Fruit fly (Drosophila melanogaster) whole organism, embryonic: ENCODE data around the gene Elp4.

Experiments
- Awh ChIP-seq: fragments of 200-800 bp; sonication (Bioruptor generic); IDR thresholded peaks from 2 replicates; pipeline ENCODE4, ENCODE4 v1.3.6; 2022; ENCODE audit warnings: missing biosample characterization, missing genetic modification characterization
- BtbVII ChIP-seq: fragments of 200-800 bp; sonication (Bioruptor generic); optimal IDR thresholded peaks from 3 replicates; lab custom pipeline; 2017; ENCODE audit warnings: missing biosample characterization, mild to moderate bottlenecking, missing genetic modification characterization
- CG10321 ChIP-seq: fragments of 200-800 bp; sonication (Bioruptor generic); IDR thresholded peaks from 2 replicates; pipeline ENCODE4 v1.3.6; 2022; ENCODE audit warnings: missing biosample characterization, missing genetic modification characterization
- CG10366 ChIP-seq: fragments of 200-800 bp; sonication (Bioruptor generic); IDR thresholded peaks from 2 replicates; pipeline ENCODE4 v1.3.6; 2022; ENCODE audit warnings: missing biosample characterization, missing genetic modification characterization
- CG10979 ChIP-seq: fragments of 200-800 bp; sonication (Bioruptor generic); optimal IDR thresholded peaks from 2 replicates; lab custom pipeline; 2018; ENCODE audit warnings: missing biosample characterization, mild to moderate bottlenecking, missing genetic modification characterization, moderate library complexity
- CG11456 ChIP-seq: fragments of 200-800 bp; sonication (Bioruptor generic); IDR thresholded peaks from 3 replicates; pipeline ENCODE4 v1.3.6; 2022; ENCODE audit warnings: missing biosample characterization, missing genetic modification characterization
- CG11695 ChIP-seq: fragments of 200-800 bp; sonication (Bioruptor generic); IDR thresholded peaks from 3 replicates; pipeline ENCODE4 v1.3.6; 2022; ENCODE audit warnings: missing biosample characterization, missing genetic modification characterization
- CG12942 ChIP-seq: fragments of 200-800 bp; sonication (Bioruptor generic); optimal IDR thresholded peaks from 3 replicates; lab custom pipeline; 2016; ENCODE audit warnings: missing biosample characterization, missing genetic modification characterization
- CG13287 ChIP-seq: fragments of 200-800 bp; sonication (Bioruptor generic); IDR thresholded peaks from 2 replicates; pipeline ENCODE4 v1.3.6; 2022; ENCODE audit warnings: missing biosample characterization, missing genetic modification characterization; ENCODE audit not compliant: partially characterized antibody
- CG15479 ChIP-seq: fragments of 200-800 bp; sonication (Bioruptor generic); optimal IDR thresholded peaks from 3 replicates; lab custom pipeline; 2019; ENCODE audit warnings: missing biosample characterization, mild to moderate bottlenecking, missing genetic modification characterization, moderate library complexity
- CG17612 ChIP-seq: fragments of 200-800 bp; sonication (Bioruptor generic); IDR thresholded peaks from 2 replicates; pipeline ENCODE4 v1.3.6; 2022; ENCODE audit warnings: missing biosample characterization, missing genetic modification characterization
- CG17912 ChIP-seq: fragments of 200-800 bp; sonication (Bioruptor generic); optimal IDR thresholded peaks from 2 replicates; lab custom pipeline; 2018; ENCODE audit warnings: missing biosample characterization, mild to moderate bottlenecking, missing genetic modification characterization
- CG2116 ChIP-seq: fragments of 200-800 bp; sonication (Bioruptor generic); optimal IDR thresholded peaks from 3 replicates; lab custom pipeline; 2018; ENCODE audit warnings: missing biosample characterization, mild to moderate bottlenecking, missing genetic modification characterization
- CG2678 ChIP-seq: fragments of 200-800 bp; sonication (Bioruptor generic); optimal IDR thresholded peaks from 3 replicates; lab custom pipeline; 2019; ENCODE audit warnings: missing biosample characterization, mild to moderate bottlenecking, missing genetic modification characterization, moderate library complexity
- CG3726 ChIP-seq: fragments of 200-800 bp; sonication (Bioruptor generic); IDR thresholded peaks from 3 replicates; pipeline ENCODE4, ENCODE4 v1.3.6; 2022; ENCODE audit warnings: missing biosample characterization, missing genetic modification characterization
- CG4282 ChIP-seq: fragments of 200-800 bp; sonication (Bioruptor generic); optimal IDR thresholded peaks from 2 replicates; lab custom pipeline; 2016; ENCODE audit warnings: missing biosample characterization, missing genetic modification characterization
- CG43689 ChIP-seq: fragments of 200-800 bp; sonication (Bioruptor generic); IDR thresholded peaks from 2 replicates; pipeline ENCODE4 v1.3.6; 2022; ENCODE audit warnings: missing biosample characterization, missing genetic modification characterization
- CG5953 ChIP-seq: fragments of 200-800 bp; sonication (Bioruptor generic); IDR thresholded peaks from 2 replicates; pipeline ENCODE4 v1.3.6; 2022; ENCODE audit warnings: missing biosample characterization, missing genetic modification characterization
- CG6689 ChIP-seq: fragments of 200-800 bp; sonication (Bioruptor generic); IDR thresholded peaks from 2 replicates; pipeline ENCODE4 v1.3.6; 2022; ENCODE audit warnings: missing biosample characterization, missing genetic modification characterization
- Fer1 ChIP-seq: fragments of 200-800 bp; sonication (Bioruptor generic); optimal IDR thresholded peaks from 2 replicates; lab custom pipeline; 2017; ENCODE audit warnings: missing biosample characterization, mild to moderate bottlenecking, missing genetic modification characterization
- HLHmδ ChIP-seq: fragments of 200-800 bp; sonication (Bioruptor generic); optimal IDR thresholded peaks from 2 replicates; lab custom pipeline; 2018; ENCODE audit warnings: missing biosample characterization, mild to moderate bottlenecking, missing genetic modification characterization, moderate library complexity
- Hand ChIP-seq: fragments of 200-800 bp; sonication (Bioruptor generic); optimal IDR thresholded peaks from 2 replicates; lab custom pipeline; 2017; ENCODE audit warnings: mild to moderate bottlenecking, missing biosample characterization, missing genetic modification reagents, missing genetic modification characterization
- HmgD ChIP-seq: fragments of 200-800 bp; sonication (Bioruptor generic); optimal IDR thresholded peaks from 3 replicates; lab custom pipeline; 2016; ENCODE audit warnings: missing biosample characterization, missing genetic modification characterization
- PHDP ChIP-seq: fragments of 200-800 bp; sonication (Bioruptor generic); optimal IDR thresholded peaks from 3 replicates; lab custom pipeline; 2018; ENCODE audit warnings: missing biosample characterization, mild to moderate bottlenecking, missing genetic modification characterization, moderate library complexity
- Rx ChIP-seq: fragments of 200-800 bp; sonication (Bioruptor generic); IDR thresholded peaks from 2 replicates; pipeline ENCODE4 v1.3.6; 2022; ENCODE audit warnings: missing biosample characterization, missing genetic modification characterization
- Sin3A ChIP-seq: fragments of >200 bp; optimal IDR thresholded peaks from 2 replicates; lab custom pipeline; 2018
- Trl ChIP-seq, 3 experiments: fragments of >200 bp in 2 of 3; fragments of 200-800 bp in 1 of 3; sonication (Bioruptor generic) in 1 of 3; optimal IDR thresholded peaks; 2 replicates in 1 of 3; 3 replicates in 2 of 3; lab custom pipeline; 2016 to 2017; ENCODE audit warnings: missing biosample characterization in 1 of 3, missing genetic modification characterization in 1 of 3
- al ChIP-seq: fragments of 200-800 bp; sonication (Bioruptor generic); IDR thresholded peaks from 2 replicates; pipeline ENCODE4 v1.3.6; 2022; ENCODE audit warnings: missing biosample characterization, missing genetic modification characterization
- bbx ChIP-seq: fragments of 200-800 bp; sonication (Bioruptor generic); IDR thresholded peaks from 2 replicates; pipeline ENCODE4 v1.3.6; 2022; ENCODE audit warnings: missing biosample characterization, missing genetic modification characterization; ENCODE audit not compliant: partially characterized antibody
- bcd ChIP-seq: fragments of 200-800 bp; sonication (Bioruptor generic); optimal IDR thresholded peaks from 2 replicates; lab custom pipeline; 2017; ENCODE audit warnings: missing biosample characterization, mild to moderate bottlenecking, missing genetic modification characterization
- ci ChIP-seq: fragments of 200-800 bp; sonication (Bioruptor generic); IDR thresholded peaks from 3 replicates; pipeline ENCODE4 v1.3.6; 2022; ENCODE audit warnings: missing biosample characterization, missing genetic modification characterization
- danr ChIP-seq: fragments of 200-800 bp; sonication (Bioruptor generic); IDR thresholded peaks from 2 replicates; pipeline ENCODE4 v1.3.6; 2022; ENCODE audit warnings: missing biosample characterization, missing genetic modification characterization
- disco-r ChIP-seq: fragments of 200-800 bp; sonication (Bioruptor generic); optimal IDR thresholded peaks from 2 replicates; lab custom pipeline; 2016; ENCODE audit warnings: missing biosample characterization, missing genetic modification characterization
- dmrt11E ChIP-seq: fragments of 200-800 bp; sonication (Bioruptor generic); optimal IDR thresholded peaks from 3 replicates; lab custom pipeline; 2018; ENCODE audit warnings: missing biosample characterization, mild to moderate bottlenecking, missing genetic modification characterization, moderate library complexity
- eyg ChIP-seq: fragments of 200-800 bp; sonication (Bioruptor generic); optimal IDR thresholded peaks from 3 replicates; lab custom pipeline; 2016; ENCODE audit warnings: missing biosample characterization, missing genetic modification characterization
- fd64A ChIP-seq: fragments of 200-800 bp; sonication (Bioruptor generic); optimal IDR thresholded peaks from 3 replicates; lab custom pipeline; 2018; ENCODE audit warnings: missing biosample characterization, mild to moderate bottlenecking, missing genetic modification characterization
- fu2 ChIP-seq: fragments of 200-800 bp; sonication (Bioruptor generic); optimal IDR thresholded peaks from 2 replicates; lab custom pipeline; 2016; ENCODE audit warnings: missing biosample characterization, missing genetic modification characterization
- gfzf ChIP-seq: fragments of 200-800 bp; sonication (Bioruptor generic); optimal IDR thresholded peaks from 2 replicates; lab custom pipeline; 2016; ENCODE audit warnings: missing biosample characterization, mild to moderate bottlenecking, missing genetic modification characterization, moderate library complexity
- h ChIP-seq: fragments of >200 bp; optimal IDR thresholded peaks from 2 replicates; lab custom pipeline; 2017
- hth ChIP-seq: fragments of >200 bp; optimal IDR thresholded peaks from 2 replicates; lab custom pipeline; 2017; ENCODE audit warnings: inconsistent platforms
- inv ChIP-seq: fragments of 200-800 bp; sonication (Bioruptor generic); IDR thresholded peaks from 2 replicates; pipeline ENCODE4 v1.3.6; 2022; ENCODE audit warnings: missing biosample characterization, missing genetic modification characterization; ENCODE audit not compliant: partially characterized antibody
- ken ChIP-seq: fragments of 200-800 bp; sonication (Bioruptor generic); IDR thresholded peaks from 3 replicates; pipeline ENCODE4 v1.3.6; 2022; ENCODE audit warnings: missing biosample characterization, missing genetic modification characterization
- maf-S ChIP-seq: fragments of 200-800 bp; sonication (Bioruptor generic); optimal IDR thresholded peaks from 2 replicates; lab custom pipeline; 2016; ENCODE audit warnings: missing biosample characterization, missing genetic modification characterization
- prd ChIP-seq, 3 experiments: fragments of >200 bp in 2 of 3; fragments of 200-800 bp in 1 of 3; sonication (Bioruptor generic) in 1 of 3; optimal IDR thresholded peaks in 2 of 3; IDR thresholded peaks in 1 of 3; 2 replicates in 2 of 3; 3 replicates in 1 of 3; pipeline versions ENCODE4 v1.3.6 to Lab custom; 2017 to 2022; ENCODE audit warnings: missing biosample characterization in 1 of 3, missing genetic modification characterization in 1 of 3
- pum ChIP-seq: fragments of 200-800 bp; sonication (Bioruptor generic); optimal IDR thresholded peaks from 2 replicates; lab custom pipeline; 2016; ENCODE audit warnings: missing biosample characterization, missing genetic modification characterization
- schlank ChIP-seq: fragments of 200-800 bp; sonication (Bioruptor generic); optimal IDR thresholded peaks from 2 replicates; lab custom pipeline; 2018; ENCODE audit warnings: missing biosample characterization, mild to moderate bottlenecking, missing genetic modification characterization
- sisA ChIP-seq: fragments of 200-800 bp; sonication (Bioruptor generic); IDR thresholded peaks from 2 replicates; pipeline ENCODE4 v1.3.6; 2022; ENCODE audit warnings: missing biosample characterization, missing genetic modification characterization
- so ChIP-seq: fragments of 200-800 bp; sonication (Bioruptor generic); IDR thresholded peaks from 3 replicates; pipeline ENCODE4 v1.3.6; 2022; ENCODE audit warnings: missing biosample characterization, missing genetic modification characterization
- stc ChIP-seq: fragments of 200-800 bp; sonication (Bioruptor generic); IDR thresholded peaks from 2 replicates; pipeline ENCODE4 v1.3.6; 2022; ENCODE audit warnings: missing biosample characterization, missing genetic modification characterization
- twi ChIP-seq: fragments of 200-800 bp; optimal IDR thresholded peaks from 2 replicates; lab custom pipeline; 2019; ENCODE audit warnings: missing biosample characterization, mild to moderate bottlenecking, missing genetic modification characterization, moderate library complexity
- unpg ChIP-seq: fragments of 200-800 bp; sonication (Bioruptor generic); optimal IDR thresholded peaks from 3 replicates; lab custom pipeline; 2018; ENCODE audit warnings: missing biosample characterization, mild to moderate bottlenecking, missing genetic modification characterization, moderate library complexity

Gene Elp4

dm6 chr2L:5476699-5477098, 47.2 kb upstream of the Elp4 start (continued):
- TF ChIP-seq bbx (GFP tag; lab: Robert Waterston, UW) (no peak), CG2116 (GFP tag; lab: Kevin White, UChicago) (peak; percentile 34), pum (peak; percentile 92), CG11695 (GFP tag; lab: Robert Waterston, UW) (peak; percentile 74), Rx (GFP tag; lab: Robert Waterston, UW) (peak; percentile 86), CG4282 (GFP tag; lab: Kevin White, UChicago) (peak; percentile 61), CG11456 (peak; percentile 82), CG10321 (GFP tag; lab: Robert Waterston, UW) (peak; percentile 41; the same call in 1 of the 2 replicates), CG17912 (GFP tag; lab: Kevin White, UChicago) (no peak), fu2 (peak; percentile 77), PHDP (tag; lab: Kevin White, UChicago) (peak; percentile 82), CG43689 (GFP tag; lab: Robert Waterston, UW) (peak; percentile 76), prd (optimal IDR thresholded peaks at IDR 0.05; lab: Kevin White, UChicago) (no peak), prd (GFP tag; IDR thresholded peaks at IDR 0.05; lab: Robert Waterston, UW) (peak; percentile 92), CG5953 (GFP tag; lab: Robert Waterston, UW) (peak; percentile 85), HmgD (GFP tag; lab: Kevin White, UChicago) (peak; percentile 77), HLHmδ (GFP tag; lab: Kevin White, UChicago) (no peak), sisA (GFP tag; lab: Robert Waterston, UW) (peak; percentile 88), ci (GFP tag; lab: Robert Waterston, UW) (peak; percentile 93), eyg (peak; percentile 66), Fer1 (GFP tag; lab: Kevin White, UChicago) (no peak), fd64A (peak; percentile 61), al (GFP tag; lab: Robert Waterston, UW) (peak; percentile 47; the same call in 1 of the 2 replicates), CG17612 (GFP tag; lab: Robert Waterston, UW) (peak; percentile 63), dmrt11E (peak; percentile 92), inv (GFP tag; lab: Robert Waterston, UW) (no peak), ken (GFP tag; lab: Robert Waterston, UW) (peak; percentile 88), unpg (GFP tag; lab: Kevin White, UChicago) (peak; percentile 82), hth (no peak), CG13287 (no peak), h (no peak), Awh (GFP tag; lab: Robert Waterston, UW) (peak; percentile 78), CG12942 (GFP tag; lab: Kevin White, UChicago) (peak; percentile 68), maf-S (GFP tag; lab: Kevin White, UChicago) (peak; percentile 62), CG10979 (peak; percentile 90), Hand (GFP tag; lab: Kevin White, UChicago) (no peak), twi (tag; lab: Kevin White, UChicago) (peak; percentile 75), CG15479 (GFP tag; lab: Kevin White, UChicago) (no peak), so (peak; percentile 84), CG2678 (tag; lab: Kevin White, UChicago) (peak; percentile 74), disco-r (GFP tag; lab: Kevin White, UChicago) (peak; percentile 80), Sin3A (lab: Kevin White, UChicago) (no peak), Trl (optimal IDR thresholded peaks at IDR 0.05; lab: Kevin White, UChicago) (no peak), Trl (GFP tag; optimal IDR thresholded peaks at IDR 0.05; lab: Kevin White, UChicago) (peak; percentile 83), stc (peak; percentile 75), CG3726 (GFP tag; lab: Robert Waterston, UW) (peak; percentile 73; the same call in 2 of the 3 replicates), danr (GFP tag; lab: Robert Waterston, UW) (peak; percentile 72), bcd (GFP tag; lab: Kevin White, UChicago) (peak; percentile 70), schlank (tag; lab: Kevin White, UChicago) (peak; percentile 34), CG6689 (GFP tag; lab: Robert Waterston, UW) (peak; percentile 87), gfzf (GFP tag; lab: Kevin White, UChicago) (no peak), BtbVII (GFP tag; lab: Kevin White, UChicago) (peak; percentile 28), CG10366 (GFP tag; lab: Robert Waterston, UW) (peak; percentile 89)
